Worm (Caenorhabditis elegans) whole organism, late embryonic: ENCODE measurements around the gene B0244.7.

Source experiments
- C08G9.2 ChIP-seq: sonication (generic microtip); optimal IDR thresholded peaks from 2 replicates; lab custom pipeline; 2016; ENCODE audit warnings: mild to moderate bottlenecking, missing genetic modification characterization, moderate library complexity, missing compliant biosample characterization
- F13H6.1 ChIP-seq: sonication (generic microtip); optimal IDR thresholded peaks from 2 replicates; lab custom pipeline; 2016; ENCODE audit warnings: missing genetic modification characterization, missing compliant biosample characterization
- K02D7.2 ChIP-seq: sonication (generic microtip); optimal IDR thresholded peaks from 2 replicates; lab custom pipeline; 2017; ENCODE audit warnings: mild to moderate bottlenecking, missing genetic modification characterization, missing compliant biosample characterization
- Y22D7AL.16 ChIP-seq: sonication (generic microtip); optimal IDR thresholded peaks from 2 replicates; lab custom pipeline; 2016; ENCODE audit warnings: missing genetic modification characterization, missing compliant biosample characterization
- ceh-14 ChIP-seq: sonication (generic microtip); optimal IDR thresholded peaks from 2 replicates; lab custom pipeline; 2016; ENCODE audit warnings: missing genotype, missing genetic modification characterization, missing compliant biosample characterization
- ceh-19 ChIP-seq: fragments of 200-800 bp; sonication (Bioruptor generic); optimal IDR thresholded peaks from 2 replicates; lab custom pipeline; 2018; ENCODE audit warnings: mild to moderate bottlenecking, missing genetic modification characterization, missing compliant biosample characterization
- ceh-22 ChIP-seq: sonication (generic microtip); optimal IDR thresholded peaks from 2 replicates; lab custom pipeline; 2017; ENCODE audit warnings: missing biosample characterization, missing genetic modification characterization
- ceh-30 ChIP-seq: fragments of 150-350 bp; optimal IDR thresholded peaks from 2 replicates; lab custom pipeline; 2014; ENCODE audit warnings: missing biosample characterization, missing genetic modification characterization
- ceh-34 ChIP-seq: sonication (generic microtip); optimal IDR thresholded peaks from 2 replicates; lab custom pipeline; 2016; ENCODE audit warnings: mild to moderate bottlenecking, missing genetic modification characterization, missing compliant biosample characterization
- ceh-48 ChIP-seq: sonication (generic microtip); optimal IDR thresholded peaks from 2 replicates; lab custom pipeline; 2016; ENCODE audit warnings: missing genetic modification characterization, inconsistent platforms, missing compliant biosample characterization
- dmd-4 ChIP-seq: sonication (generic microtip); optimal IDR thresholded peaks from 2 replicates; lab custom pipeline; 2016; ENCODE audit warnings: borderline replicate concordance, missing genetic modification characterization, missing compliant biosample characterization
- elt-2 ChIP-seq: sonication (generic microtip); optimal IDR thresholded peaks from 2 replicates; lab custom pipeline; 2016; ENCODE audit warnings: missing genetic modification reagents, missing genetic modification characterization, missing compliant biosample characterization
- ets-4 ChIP-seq: sonication (generic microtip); optimal IDR thresholded peaks from 2 replicates; lab custom pipeline; 2016; ENCODE audit warnings: missing genetic modification characterization, missing compliant biosample characterization
- fkh-10 ChIP-seq: fragments of 150-350 bp; optimal IDR thresholded peaks from 2 replicates; lab custom pipeline; 2014; ENCODE audit warnings: missing biosample characterization, missing genetic modification reagents, missing genetic modification characterization
- fkh-6 ChIP-seq: sonication (generic microtip); optimal IDR thresholded peaks from 2 replicates; lab custom pipeline; 2016; ENCODE audit warnings: missing genetic modification characterization, missing compliant biosample characterization
- hlh-13 ChIP-seq: fragments of 200-800 bp; sonication (Bioruptor generic); optimal IDR thresholded peaks from 2 replicates; lab custom pipeline; 2018; ENCODE audit warnings: mild to moderate bottlenecking, missing genetic modification characterization, missing compliant biosample characterization
- hlh-15 ChIP-seq: sonication (generic microtip); optimal IDR thresholded peaks from 2 replicates; lab custom pipeline; 2016; ENCODE audit warnings: missing genetic modification characterization, missing compliant biosample characterization
- hlh-30 ChIP-seq: sonication (generic microtip); optimal IDR thresholded peaks from 2 replicates; lab custom pipeline; 2017; ENCODE audit warnings: antibody characterized with exemption, missing genetic modification characterization, missing compliant biosample characterization; ENCODE audit not compliant: insufficient read depth
- lin-11 ChIP-seq: fragments of 200-800 bp; sonication (Bioruptor generic); optimal IDR thresholded peaks from 2 replicates; lab custom pipeline; 2018; ENCODE audit warnings: mild to moderate bottlenecking, missing genetic modification characterization, missing compliant biosample characterization
- madf-2 ChIP-seq: sonication (generic microtip); optimal IDR thresholded peaks from 2 replicates; lab custom pipeline; 2017; ENCODE audit warnings: missing genetic modification characterization, missing compliant biosample characterization
- nfya-1 ChIP-seq: sonication (generic microtip); optimal IDR thresholded peaks from 2 replicates; lab custom pipeline; 2017; ENCODE audit warnings: missing genetic modification characterization, mild to moderate bottlenecking, missing compliant biosample characterization, antibody characterized with exemption, moderate library complexity
- nhr-11 ChIP-seq: fragments of 150-350 bp; optimal IDR thresholded peaks from 2 replicates; lab custom pipeline; 2014; ENCODE audit warnings: missing biosample characterization, missing genetic modification characterization
- nhr-232 ChIP-seq: sonication (generic microtip); optimal IDR thresholded peaks from 2 replicates; lab custom pipeline; 2016; ENCODE audit warnings: missing genetic modification characterization, missing compliant biosample characterization
- npax-4 ChIP-seq: sonication (generic microtip); optimal IDR thresholded peaks from 2 replicates; lab custom pipeline; 2016; ENCODE audit warnings: missing genetic modification characterization, missing compliant biosample characterization
- pag-3 ChIP-seq: sonication (generic microtip); optimal IDR thresholded peaks from 2 replicates; lab custom pipeline; 2016; ENCODE audit warnings: missing compliant biosample characterization, missing genetic modification characterization, borderline replicate concordance
- pat-9 ChIP-seq: fragments of 200-800 bp; sonication (Bioruptor generic); optimal IDR thresholded peaks from 2 replicates; lab custom pipeline; 2018; ENCODE audit warnings: mild to moderate bottlenecking, missing genetic modification characterization, moderate library complexity, missing compliant biosample characterization
- pqm-1 ChIP-seq: sonication (generic microtip); optimal IDR thresholded peaks from 2 replicates; lab custom pipeline; 2016; ENCODE audit warnings: missing genetic modification characterization, missing compliant biosample characterization
- pros-1 ChIP-seq: fragments of 150-350 bp; optimal IDR thresholded peaks from 2 replicates; lab custom pipeline; 2014; ENCODE audit warnings: missing biosample characterization, missing genetic modification reagents, missing genetic modification characterization
- sdc-2 ChIP-seq: sonication (generic microtip); optimal IDR thresholded peaks from 2 replicates; lab custom pipeline; 2016; ENCODE audit warnings: missing genotype, missing genetic modification characterization, missing compliant biosample characterization
- sox-2 ChIP-seq: fragments of 200-800 bp; sonication (Bioruptor generic); IDR thresholded peaks from 2 replicates; pipeline ENCODE4 v1.3.6; 2022; ENCODE audit warnings: missing genetic modification reagents, missing genetic modification characterization, missing compliant biosample characterization
- sox-4 ChIP-seq: sonication (generic microtip); optimal IDR thresholded peaks from 2 replicates; lab custom pipeline; 2017; ENCODE audit warnings: mild to moderate bottlenecking, missing genetic modification characterization, inconsistent platforms, missing compliant biosample characterization
- tbx-2 ChIP-seq: sonication (generic microtip); optimal IDR thresholded peaks from 2 replicates; lab custom pipeline; 2016; ENCODE audit warnings: missing genetic modification characterization, missing compliant biosample characterization
- unc-3 ChIP-seq, 2 experiments: fragments of 200-800 bp in 1 of 2; sonication (Bioruptor generic) in 1 of 2; sonication (generic microtip) in 1 of 2; conservative IDR thresholded peaks in 1 of 2; optimal IDR thresholded peaks in 1 of 2; 2 replicates each; pipeline versions ENCODE4 v1.3.6 to Lab custom; 2016 to 2022; ENCODE audit warnings: missing compliant biosample characterization in 2 of 2, missing genetic modification characterization in 2 of 2, missing genetic modification reagents in 1 of 2
- unc-86 ChIP-seq: sonication (generic microtip); optimal IDR thresholded peaks from 2 replicates; lab custom pipeline; 2016; ENCODE audit warnings: missing genetic modification characterization, missing compliant biosample characterization
- ztf-16 ChIP-seq: sonication (generic microtip); optimal IDR thresholded peaks from 2 replicates; lab custom pipeline; 2017; ENCODE audit warnings: missing genetic modification characterization, missing compliant biosample characterization

B0244.7 gene

ce11 chrIII:5715467-5715866, 15.8 kb upstream of the B0244.7 start (continued):
- TF ChIP-seq Y22D7AL.16 (tag; lab: Kevin White, UChicago) (no peak), sox-4 (tag; lab: Kevin White, UChicago) (no peak), madf-2 (tag; lab: Kevin White, UChicago) (no peak), nhr-232 (tag; lab: Kevin White, UChicago) (no peak), hlh-15 (no peak), nhr-11 (tag; lab: Kevin White, UChicago) (no peak), unc-86 (no peak), ets-4 (tag; lab: Kevin White, UChicago) (peak; percentile 79), C08G9.2 (tag; lab: Kevin White, UChicago) (peak; percentile 7), ceh-14 (tag; lab: Kevin White, UChicago) (peak; percentile 24), ceh-22 (tag; lab: Kevin White, UChicago) (peak; percentile 52), pros-1 (tag; lab: Kevin White, UChicago) (peak; percentile 71), lin-11 (tag; lab: Kevin White, UChicago) (no peak), F13H6.1 (peak; percentile 17), ceh-34 (tag; lab: Kevin White, UChicago) (peak; percentile 66), unc-3 (GFP tag; conservative IDR thresholded peaks at IDR 0.05; lab: Robert Waterston, UW) (no peak), unc-3 (tag; optimal IDR thresholded peaks at IDR 0.05; lab: Kevin White, UChicago) (no peak), K02D7.2 (no peak), pqm-1 (no peak), nfya-1 (peak; percentile 84), ceh-19 (GFP tag; lab: Kevin White, UChicago) (peak; percentile 26), hlh-13 (GFP tag; lab: Kevin White, UChicago) (peak; percentile 26), sdc-2 (tag; lab: Kevin White, UChicago) (peak; percentile 26), pag-3 (tag; lab: Kevin White, UChicago) (no peak), fkh-10 (no peak), ztf-16 (tag; lab: Kevin White, UChicago) (peak; percentile 3)

- TF ChIP-seq ceh-48 (tag; lab: Kevin White, UChicago) (no peak), nhr-232 (tag; lab: Kevin White, UChicago) (no peak), ceh-30 (tag; lab: Kevin White, UChicago) (no peak)
Measured at ce11 chrIII:5717173-5717748, 14.0 kb upstream of the B0244.7 start.

- peak; percentile 17 for TF ChIP-seq tbx-2 (tag; lab: Kevin White, UChicago)
- no peak for TF ChIP-seq fkh-6 (tag; lab: Kevin White, UChicago)
- no peak for TF ChIP-seq npax-4 (tag; lab: Kevin White, UChicago)
- TF ChIP-seq hlh-30 (tag; lab: Kevin White, UChicago), result no peak
- no peak for TF ChIP-seq dmd-4 (tag; lab: Kevin White, UChicago)
Measured at ce11 chrIII:5718385-5718784, 12.9 kb upstream of the B0244.7 start.

ce11 chrIII:5719105-5719831, 12.0 kb upstream of the B0244.7 start:
- TF ChIP-seq ceh-34 (tag; lab: Kevin White, UChicago) (peak; percentile 20), elt-2 (no peak), fkh-6 (tag; lab: Kevin White, UChicago) (no peak)

- no peak for TF ChIP-seq dmd-4 (tag; lab: Kevin White, UChicago)
- TF ChIP-seq sox-2, result no peak
- no peak for TF ChIP-seq pag-3 (tag; lab: Kevin White, UChicago)
- no peak for TF ChIP-seq K02D7.2
- no peak for TF ChIP-seq pqm-1
- no peak for TF ChIP-seq elt-2
- no peak for TF ChIP-seq madf-2 (tag; lab: Kevin White, UChicago)
- no peak for TF ChIP-seq ceh-19 (GFP tag; lab: Kevin White, UChicago)
- TF ChIP-seq pros-1 (tag; lab: Kevin White, UChicago), result no peak
- TF ChIP-seq lin-11 (tag; lab: Kevin White, UChicago), result no peak
- no peak for TF ChIP-seq ets-4 (tag; lab: Kevin White, UChicago)
- no peak for TF ChIP-seq pat-9
- no peak for TF ChIP-seq Y22D7AL.16 (tag; lab: Kevin White, UChicago)
Measured at ce11 chrIII:5719832-5720194, 11.5 kb upstream of the B0244.7 start.
